Worm (Caenorhabditis elegans) whole organism, late embryonic: ENCODE measurements around the gene sng-1.

Experiments used
- F13H6.1 ChIP-seq: sonication (generic microtip); optimal IDR thresholded peaks from 2 replicates; lab custom pipeline; 2016; ENCODE audit warnings: missing genetic modification characterization, missing compliant biosample characterization
- K02D7.2 ChIP-seq: sonication (generic microtip); optimal IDR thresholded peaks from 2 replicates; lab custom pipeline; 2017; ENCODE audit warnings: mild to moderate bottlenecking, missing genetic modification characterization, missing compliant biosample characterization
- ama-1 ChIP-seq: fragments of 150-350 bp; optimal IDR thresholded peaks from 2 replicates; lab custom pipeline; 2014
- ceh-14 ChIP-seq: sonication (generic microtip); optimal IDR thresholded peaks from 2 replicates; lab custom pipeline; 2016; ENCODE audit warnings: missing genotype, missing genetic modification characterization, missing compliant biosample characterization
- ceh-22 ChIP-seq: sonication (generic microtip); optimal IDR thresholded peaks from 2 replicates; lab custom pipeline; 2017; ENCODE audit warnings: missing biosample characterization, missing genetic modification characterization
- ceh-34 ChIP-seq: sonication (generic microtip); optimal IDR thresholded peaks from 2 replicates; lab custom pipeline; 2016; ENCODE audit warnings: mild to moderate bottlenecking, missing genetic modification characterization, missing compliant biosample characterization
- dve-1 ChIP-seq: sonication (generic microtip); optimal IDR thresholded peaks from 2 replicates; lab custom pipeline; 2017; ENCODE audit warnings: antibody characterized with exemption, mild to moderate bottlenecking, missing genetic modification characterization, missing compliant biosample characterization
- hlh-13 ChIP-seq: fragments of 200-800 bp; sonication (Bioruptor generic); optimal IDR thresholded peaks from 2 replicates; lab custom pipeline; 2018; ENCODE audit warnings: mild to moderate bottlenecking, missing genetic modification characterization, missing compliant biosample characterization
- hlh-6 ChIP-seq: sonication (generic microtip); optimal IDR thresholded peaks from 2 replicates; lab custom pipeline; 2016; ENCODE audit warnings: missing genotype, missing genetic modification characterization, missing compliant biosample characterization
- nhr-11 ChIP-seq: fragments of 150-350 bp; optimal IDR thresholded peaks from 2 replicates; lab custom pipeline; 2014; ENCODE audit warnings: missing biosample characterization, missing genetic modification characterization
- pha-2 ChIP-seq: sonication (generic microtip); optimal IDR thresholded peaks from 2 replicates; lab custom pipeline; 2017; ENCODE audit warnings: mild to moderate bottlenecking, missing genetic modification characterization, missing compliant biosample characterization
- pros-1 ChIP-seq: fragments of 150-350 bp; optimal IDR thresholded peaks from 2 replicates; lab custom pipeline; 2014; ENCODE audit warnings: missing biosample characterization, missing genetic modification reagents, missing genetic modification characterization
- unc-3 ChIP-seq, 2 experiments: fragments of 200-800 bp in 1 of 2; sonication (Bioruptor generic) in 1 of 2; sonication (generic microtip) in 1 of 2; conservative IDR thresholded peaks in 1 of 2; optimal IDR thresholded peaks in 1 of 2; 2 replicates each; pipeline versions ENCODE4 v1.3.6 to Lab custom; 2016 to 2022; ENCODE audit warnings: missing compliant biosample characterization in 2 of 2, missing genetic modification characterization in 2 of 2, missing genetic modification reagents in 1 of 2
- unc-55 ChIP-seq: sonication (generic microtip); optimal IDR thresholded peaks from 2 replicates; lab custom pipeline; 2017; ENCODE audit warnings: missing biosample characterization, missing genetic modification reagents, missing genetic modification characterization

ce11 chrX:7323604-7324003, 3.8 kb upstream of the sng-1 start:
- TF ChIP-seq F13H6.1 (tag; lab: Kevin White, UChicago) (no peak), nhr-11 (tag; lab: Kevin White, UChicago) (no peak), dve-1 (no peak), pha-2 (tag; lab: Kevin White, UChicago) (no peak), hlh-6 (tag; lab: Kevin White, UChicago) (no peak), hlh-13 (GFP tag; lab: Kevin White, UChicago) (no peak), ceh-22 (tag; lab: Kevin White, UChicago) (no peak), ama-1 (lab: Kevin White, UChicago) (no peak), ceh-34 (tag; lab: Kevin White, UChicago) (no peak), K02D7.2 (peak; percentile 9), unc-3 (GFP tag; conservative IDR thresholded peaks at IDR 0.05; lab: Robert Waterston, UW) (no peak), unc-3 (tag; optimal IDR thresholded peaks at IDR 0.05; lab: Kevin White, UChicago) (no peak), pros-1 (tag; lab: Kevin White, UChicago) (no peak), ceh-14 (peak; percentile 26), unc-55 (GFP tag; lab: Kevin White, UChicago) (no peak)
